Fruit fly (Drosophila melanogaster): ENCODE measurements around the gene CG2061.

The CG2061 gene

DNA sequence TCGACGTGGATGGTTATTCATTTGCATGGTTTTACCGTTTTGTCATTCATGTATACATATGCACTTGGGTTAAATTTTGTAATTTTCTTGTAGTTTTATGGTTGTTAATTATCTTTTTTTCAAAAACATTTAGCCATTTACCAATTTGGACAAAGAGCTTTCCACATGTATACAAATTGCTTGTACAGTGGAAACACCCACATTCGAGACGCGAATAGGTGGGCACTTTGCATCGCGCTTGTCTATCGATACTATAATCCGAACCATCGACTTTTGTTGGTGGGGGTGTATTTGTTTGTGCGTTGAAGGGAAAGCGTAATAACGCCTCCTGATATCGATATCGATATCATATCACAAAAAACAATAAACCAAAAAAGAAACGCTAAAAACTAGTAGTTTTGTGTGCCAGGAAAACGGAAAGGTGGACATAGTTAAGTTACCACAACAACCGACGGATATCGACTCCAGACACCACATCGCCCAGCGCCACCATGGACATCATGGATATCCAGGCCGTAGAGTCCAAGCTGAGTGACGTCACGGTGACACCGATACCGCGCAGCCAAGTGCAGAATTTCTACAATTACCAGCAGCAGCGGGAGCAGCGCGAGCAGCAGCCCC lies 45.4 kb downstream of the CG2061 start, which contains the start of gene CDK2AP1:
Gene CDK2AP1, plus strand, starts transcription at position 294 of the 621 bp plus-strand sequence.
- TF ChIP-seq CG12768 (GFP tag; optimal IDR thresholded peaks at IDR 0.05) (no peak), toe (GFP tag; optimal IDR thresholded peaks at IDR 0.05) (peak; percentile 32), Mnt (GFP tag; optimal IDR thresholded peaks at IDR 0.05) (peak; percentile 51), bab1 (GFP tag; optimal IDR thresholded peaks at IDR 0.05) (peak; percentile 49), CG1620 (GFP tag; optimal IDR thresholded peaks at IDR 0.05) (no peak)

DNA sequence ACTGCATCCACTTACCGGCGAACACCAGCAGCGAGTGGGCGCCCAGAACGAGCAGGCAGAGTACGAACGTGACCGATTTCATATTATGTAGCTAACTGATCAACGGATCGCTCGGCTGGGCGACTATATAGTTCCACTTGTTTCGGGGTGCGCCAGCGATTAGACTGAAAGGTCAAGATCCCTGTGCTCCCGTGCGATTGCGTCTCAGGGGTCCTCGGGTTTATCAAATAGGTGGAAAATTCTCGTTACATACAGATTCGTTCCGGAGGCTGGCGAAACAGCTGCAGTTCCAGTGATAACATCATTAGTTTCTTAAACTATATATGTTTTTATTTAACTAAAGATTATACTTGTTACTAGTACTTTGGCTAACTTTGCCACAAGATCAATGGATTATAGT lies 47.9 kb downstream of the CG2061 start, which contains the start of gene ssp7:
Gene ssp7, minus strand, starts transcription at position 101 of the 400 bp plus-strand sequence.
- no peak for TF ChIP-seq kay (GFP tag; ENCODE audit: borderline replicate concordance)
- TF ChIP-seq Clk (GFP tag; optimal IDR thresholded peaks at IDR 0.05) = no peak
- TF ChIP-seq CG14711 (tag; optimal IDR thresholded peaks at IDR 0.05) = no peak
- no peak for TF ChIP-seq CG11617 (GFP tag; optimal IDR thresholded peaks at IDR 0.05)
- TF ChIP-seq Mnt (GFP tag; optimal IDR thresholded peaks at IDR 0.05) = no peak
- TF ChIP-seq pad (GFP tag; optimal IDR thresholded peaks at IDR 0.05) = no peak

DNA sequence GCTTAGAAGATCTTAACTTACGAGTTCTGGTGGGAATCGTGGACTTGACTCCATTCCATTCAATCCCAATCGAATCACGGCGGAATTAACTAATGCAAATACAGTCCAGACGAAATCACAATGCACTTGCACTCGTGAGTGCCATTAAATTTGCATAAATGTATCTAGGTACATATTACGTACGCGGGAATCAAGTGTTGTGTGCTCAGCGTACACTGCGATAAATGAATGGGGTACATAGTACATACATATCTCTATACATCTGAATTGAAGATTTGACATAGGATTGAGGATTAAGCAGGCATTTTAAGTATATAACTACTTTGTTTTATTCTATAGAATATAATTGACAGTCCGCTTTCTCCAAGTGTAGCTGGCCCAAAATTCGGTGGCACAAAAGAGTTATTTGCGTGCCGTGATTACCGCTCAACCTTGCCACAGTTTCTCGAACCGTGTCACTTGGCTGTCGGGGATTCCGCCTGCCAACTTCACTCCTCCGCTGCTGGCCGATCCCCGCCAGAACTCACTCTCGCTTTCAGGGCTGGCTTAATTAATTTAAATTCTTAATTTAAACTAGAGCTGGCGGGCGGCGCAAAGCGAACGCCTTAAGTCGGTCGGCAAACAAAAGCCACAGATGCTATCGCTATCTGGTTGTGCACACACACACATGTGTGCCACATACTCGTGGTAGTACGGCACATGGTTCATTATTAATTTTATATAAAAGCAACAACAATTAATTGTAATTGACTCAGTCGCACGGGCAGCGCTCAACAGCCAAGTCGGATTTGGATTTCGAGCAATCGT lies 49.7 kb downstream of the CG2061 start, which contains the start of the genes CG15199 and CG15202:
Gene CG15199, minus strand, starts transcription at position 51 of the 807 bp plus-strand sequence.
Gene CG15202, plus strand, starts transcription at position 757 of the 807 bp plus-strand sequence.
- TF ChIP-seq CG14711 (tag; optimal IDR thresholded peaks at IDR 0.05) = no peak
- TF ChIP-seq Mnt (GFP tag; optimal IDR thresholded peaks at IDR 0.05) = peak; percentile 11
- no peak for TF ChIP-seq bab1 (GFP tag; optimal IDR thresholded peaks at IDR 0.05)
- TF ChIP-seq CG7101 (tag; optimal IDR thresholded peaks at IDR 0.05) = no peak
- TF ChIP-seq Crg-1 (GFP tag; optimal IDR thresholded peaks at IDR 0.05) = no peak
- TF ChIP-seq CG5204 (GFP tag; optimal IDR thresholded peaks at IDR 0.05) = peak; percentile 19
- no peak for TF ChIP-seq CG12768 (GFP tag; optimal IDR thresholded peaks at IDR 0.05)
- TF ChIP-seq pad (GFP tag; optimal IDR thresholded peaks at IDR 0.05) = no peak
- no peak for TF ChIP-seq tj (GFP tag; optimal IDR thresholded peaks at IDR 0.05)
- no peak for TF ChIP-seq toe (GFP tag; optimal IDR thresholded peaks at IDR 0.05)
- no peak for TF ChIP-seq cnc (optimal IDR thresholded peaks at IDR 0.05)
- no peak for TF ChIP-seq CG33017 (tag; optimal IDR thresholded peaks at IDR 0.05)
- no peak for TF ChIP-seq CG7045 (GFP tag; optimal IDR thresholded peaks at IDR 0.05)
- peak; percentile 44 for TF ChIP-seq Hr96 (GFP tag; optimal IDR thresholded peaks at IDR 0.05)

DNA sequence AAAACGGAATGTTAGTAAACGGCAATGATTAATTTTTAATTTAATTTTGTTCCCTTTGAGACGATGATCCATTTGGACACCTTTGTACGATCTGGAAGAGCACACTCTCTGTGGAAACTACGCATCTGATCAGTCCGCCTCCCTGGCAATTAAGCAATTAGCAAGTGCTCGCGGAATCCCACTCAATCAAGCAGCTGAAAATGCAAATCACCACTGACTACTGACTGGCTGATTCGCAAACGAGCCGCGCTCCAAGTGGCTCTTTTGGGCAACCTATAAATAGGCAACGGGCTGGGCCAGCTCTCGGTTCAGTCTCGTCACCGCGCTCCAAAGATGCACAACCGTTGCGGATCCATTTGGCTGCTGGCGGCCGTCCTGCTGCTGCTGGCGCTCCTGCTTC lies 51.5 kb downstream of the CG2061 start, which contains the start of gene CG15201:
Gene CG15201, plus strand, starts transcription at position 301 of the 400 bp plus-strand sequence.
- TF ChIP-seq Mnt (GFP tag; optimal IDR thresholded peaks at IDR 0.05) (no peak), CG11617 (GFP tag; optimal IDR thresholded peaks at IDR 0.05) (no peak), ovo (GFP tag; optimal IDR thresholded peaks at IDR 0.05) (no peak), CG7045 (GFP tag; optimal IDR thresholded peaks at IDR 0.05) (no peak), bab1 (GFP tag; optimal IDR thresholded peaks at IDR 0.05) (no peak), tj (GFP tag; optimal IDR thresholded peaks at IDR 0.05) (no peak), pad (GFP tag; optimal IDR thresholded peaks at IDR 0.05) (no peak), Crg-1 (GFP tag; optimal IDR thresholded peaks at IDR 0.05) (no peak), Clk (GFP tag; optimal IDR thresholded peaks at IDR 0.05) (no peak), toe (GFP tag; optimal IDR thresholded peaks at IDR 0.05) (no peak)

Data from whole organism, adult.